Fruit fly (Drosophila melanogaster): ENCODE data around the gene zen.
A peak's percentile ranks its signal among the peaks of the same experiment; 100 is the strongest.

The zen gene

DNA sequence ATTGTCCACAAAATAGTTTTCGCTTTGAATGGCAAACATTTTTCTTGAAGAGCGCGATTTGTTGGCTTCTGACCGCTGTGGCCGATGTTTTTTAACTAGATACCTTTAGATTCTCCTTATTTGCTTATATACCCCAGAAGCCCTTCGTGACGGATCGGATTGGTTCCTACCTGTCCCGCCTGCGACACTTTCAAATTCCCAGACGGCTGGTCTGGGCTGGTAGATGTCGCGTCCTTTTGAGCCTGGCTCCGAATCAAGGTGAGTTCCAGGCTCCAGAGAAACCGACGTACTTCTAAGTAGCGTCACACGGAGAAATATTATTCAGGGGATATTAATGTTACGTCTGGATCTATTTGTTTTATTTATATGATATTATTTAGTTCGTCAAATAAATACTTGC lies 10.0 kb downstream of the zen start, which contains the start of gene zen2:
TSS of gene zen2 (minus strand) at position 101 of the 400 bp plus-strand sequence.
- TF ChIP-seq EcR (GFP tag; optimal IDR thresholded peaks at IDR 0.05) (no peak), fd96Ca (GFP tag; IDR thresholded peaks at IDR 0.05) (no peak), CG10348 (GFP tag; IDR thresholded peaks at IDR 0.05) (no peak), CG8301 (tag; optimal IDR thresholded peaks at IDR 0.05) (no peak), Ets98B (GFP tag; IDR thresholded peaks at IDR 0.05) (no peak), CG34367 (tag; optimal IDR thresholded peaks at IDR 0.05) (no peak), Pif1A (GFP tag; optimal IDR thresholded peaks at IDR 0.05) (no peak), CG4496 (GFP tag; IDR thresholded peaks at IDR 0.05) (no peak), CG12605 (GFP tag; IDR thresholded peaks at IDR 0.05) (no peak), CG15710 (tag; optimal IDR thresholded peaks at IDR 0.05) (no peak)

DNA sequence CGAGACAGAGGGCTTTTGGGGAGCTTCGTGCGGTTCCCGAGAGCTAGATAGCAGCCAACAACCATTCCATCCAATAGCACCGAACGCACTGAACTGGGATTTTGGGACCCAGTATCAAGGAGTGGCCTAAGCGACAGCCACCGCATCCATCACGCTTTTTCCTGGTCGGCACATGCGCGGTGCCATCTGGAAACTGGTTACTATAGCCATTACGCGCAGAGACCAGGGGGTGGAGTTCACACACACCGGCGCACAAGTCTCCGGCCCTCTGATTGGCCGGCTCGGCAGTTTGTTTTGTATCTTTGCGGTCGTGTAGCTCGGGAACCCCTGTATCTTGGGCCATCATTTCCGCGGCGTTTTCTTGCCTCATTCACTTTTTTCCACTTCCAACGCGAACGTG lies 12.0 kb downstream of the zen start, which contains the start of gene pb:
TSS of gene pb (minus strand) at position 81 of the 400 bp plus-strand sequence.
- no peak for TF ChIP-seq Ets98B (GFP tag; IDR thresholded peaks at IDR 0.05)
- TF ChIP-seq CG9948 (tag; optimal IDR thresholded peaks at IDR 0.05), result no peak
- TF ChIP-seq CG14655 (GFP tag; optimal IDR thresholded peaks at IDR 0.05), result no peak
- no peak for TF ChIP-seq Snoo (tag; optimal IDR thresholded peaks at IDR 0.05)
- TF ChIP-seq CG8301 (tag; optimal IDR thresholded peaks at IDR 0.05), result no peak
- TF ChIP-seq fd96Ca (GFP tag; IDR thresholded peaks at IDR 0.05), result peak; percentile 51; the same call in 2 of the 3 replicates
- TF ChIP-seq Pif1A (GFP tag; optimal IDR thresholded peaks at IDR 0.05), result no peak
- no peak for TF ChIP-seq CG17806 (tag; optimal IDR thresholded peaks at IDR 0.05)
- no peak for TF ChIP-seq EcR (GFP tag; optimal IDR thresholded peaks at IDR 0.05)
- TF ChIP-seq CG10348 (GFP tag; IDR thresholded peaks at IDR 0.05), result no peak
- no peak for TF ChIP-seq D1 (tag; optimal IDR thresholded peaks at IDR 0.05)
- TF ChIP-seq Pif1B (GFP tag; optimal IDR thresholded peaks at IDR 0.05), result no peak
- no peak for TF ChIP-seq CG34367 (tag; optimal IDR thresholded peaks at IDR 0.05)
- no peak for TF ChIP-seq gl (tag; optimal IDR thresholded peaks at IDR 0.05)
- peak; percentile 58 for TF ChIP-seq CG32121 (GFP tag; IDR thresholded peaks at IDR 0.05)
- no peak for TF ChIP-seq CG8159 (tag; optimal IDR thresholded peaks at IDR 0.05)
- no peak for TF ChIP-seq CG15710 (tag; optimal IDR thresholded peaks at IDR 0.05)

DNA sequence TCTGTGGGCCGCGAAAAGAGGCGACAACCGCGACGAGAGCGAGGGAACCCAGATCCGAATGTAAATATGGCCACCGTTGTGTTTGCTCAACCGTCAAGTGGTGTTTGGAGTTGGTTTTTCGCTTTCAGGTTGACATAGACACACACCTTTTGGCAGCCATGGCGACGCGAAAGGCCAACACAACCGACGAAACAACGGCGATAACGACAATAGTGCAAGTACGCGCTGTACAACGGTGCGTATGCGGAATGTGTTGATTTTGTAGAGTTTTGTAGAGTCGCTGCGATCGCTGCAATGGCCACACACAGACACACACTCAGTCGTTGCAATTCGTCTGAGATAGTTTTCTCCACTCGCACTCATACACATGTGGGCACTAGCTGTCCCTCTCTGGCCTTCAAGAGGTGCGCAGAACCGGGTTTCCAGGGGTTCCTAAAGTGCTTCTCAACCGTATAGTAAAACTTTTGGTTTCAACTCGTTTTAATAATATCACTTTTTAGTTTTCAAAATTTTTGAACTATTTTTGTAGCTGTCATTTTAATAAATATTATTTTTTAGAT lies 12.5 kb downstream of the zen start:
- TF ChIP-seq EcR (GFP tag; optimal IDR thresholded peaks at IDR 0.05) (no peak), Ets98B (GFP tag; IDR thresholded peaks at IDR 0.05) (no peak), CG17806 (tag; optimal IDR thresholded peaks at IDR 0.05) (no peak), Pif1A (GFP tag; optimal IDR thresholded peaks at IDR 0.05) (no peak), Pif1B (GFP tag; optimal IDR thresholded peaks at IDR 0.05) (no peak), fd96Ca (GFP tag; IDR thresholded peaks at IDR 0.05) (0 out of 3 replicates have a peak, but pooled peaks have one; percentile 53)

dm6 chr3R:6735722-6736121 lies 18.3 kb downstream of the zen start:
- no peak for TF ChIP-seq CG15710 (tag; optimal IDR thresholded peaks at IDR 0.05)
- no peak for TF ChIP-seq Pif1B (GFP tag; optimal IDR thresholded peaks at IDR 0.05)
- no peak for TF ChIP-seq CG32121 (GFP tag; IDR thresholded peaks at IDR 0.05)
- TF ChIP-seq CG4496 (GFP tag; IDR thresholded peaks at IDR 0.05), result no peak
- TF ChIP-seq fd96Ca (GFP tag; IDR thresholded peaks at IDR 0.05), result no peak
- no peak for TF ChIP-seq CG12605 (GFP tag; IDR thresholded peaks at IDR 0.05)

dm6 chr3R:6726119-6726518 lies 27.9 kb downstream of the zen start:
- TF ChIP-seq Pif1A (GFP tag; optimal IDR thresholded peaks at IDR 0.05) (no peak), gl (tag; optimal IDR thresholded peaks at IDR 0.05) (peak; percentile 53)

dm6 chr3R:6723537-6724171 lies 30.3 kb downstream of the zen start:
- TF ChIP-seq CG4496 (GFP tag; IDR thresholded peaks at IDR 0.05), result no peak
- no peak for TF ChIP-seq CG15710 (tag; optimal IDR thresholded peaks at IDR 0.05)
- TF ChIP-seq CG17806 (tag; optimal IDR thresholded peaks at IDR 0.05), result no peak
- TF ChIP-seq CG9948 (tag; optimal IDR thresholded peaks at IDR 0.05), result no peak
- TF ChIP-seq Snoo (tag; optimal IDR thresholded peaks at IDR 0.05), result no peak
- TF ChIP-seq CG13204 (GFP tag; optimal IDR thresholded peaks at IDR 0.05), result no peak
- no peak for TF ChIP-seq Pif1B (GFP tag; optimal IDR thresholded peaks at IDR 0.05)
- no peak for TF ChIP-seq CG8301 (tag; optimal IDR thresholded peaks at IDR 0.05)
- no peak for TF ChIP-seq CG12605 (GFP tag; IDR thresholded peaks at IDR 0.05)
- peak; percentile 4 for TF ChIP-seq Pif1A (GFP tag; optimal IDR thresholded peaks at IDR 0.05)
- no peak for TF ChIP-seq gl (tag; optimal IDR thresholded peaks at IDR 0.05)
- peak; percentile 34 for TF ChIP-seq CG8159 (tag; optimal IDR thresholded peaks at IDR 0.05)
- no peak for TF ChIP-seq fd96Ca (GFP tag; IDR thresholded peaks at IDR 0.05)
- no peak for TF ChIP-seq CG10348 (GFP tag; IDR thresholded peaks at IDR 0.05)
- no peak for TF ChIP-seq rn (GFP tag; IDR thresholded peaks at IDR 0.05)
- no peak for TF ChIP-seq CG32121 (GFP tag; IDR thresholded peaks at IDR 0.05)
- TF ChIP-seq CG14655 (GFP tag; optimal IDR thresholded peaks at IDR 0.05), result peak; percentile 44
- TF ChIP-seq EcR (GFP tag; optimal IDR thresholded peaks at IDR 0.05), result no peak
- no peak for TF ChIP-seq D1 (tag; optimal IDR thresholded peaks at IDR 0.05)
- no peak for TF ChIP-seq CG34367 (tag; optimal IDR thresholded peaks at IDR 0.05)
- TF ChIP-seq Ets98B (GFP tag; IDR thresholded peaks at IDR 0.05), result no peak
